Worm (Caenorhabditis elegans): Measurements from ENCODE around the gene C08F8.2.

DNA sequence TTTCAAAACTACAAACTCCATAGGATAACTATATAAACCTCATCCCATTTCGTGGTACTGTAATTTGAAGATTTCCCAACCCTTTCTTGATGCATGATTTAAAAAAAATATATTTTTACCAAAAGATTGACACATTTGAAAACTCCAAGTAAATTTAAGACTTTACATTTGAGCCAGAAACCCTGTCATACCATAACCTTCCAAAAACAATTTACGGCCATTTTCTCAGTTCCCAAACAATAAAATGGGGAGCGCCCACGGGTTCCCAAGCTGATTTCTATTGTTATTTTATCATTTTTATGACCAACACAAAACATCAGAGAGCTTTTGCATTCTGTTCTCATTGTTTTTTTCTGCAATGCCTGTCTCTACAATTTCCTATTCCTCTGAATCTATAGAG is 38.2 kb upstream of the C08F8.2 start, which contains the start of gene clc-9:
- no peak for TF ChIP-seq elt-1 (tag; optimal IDR thresholded peaks at IDR 0.05)
- no peak for TF ChIP-seq jun-1 (tag; optimal IDR thresholded peaks at IDR 0.05)
- TF ChIP-seq aly-2 (tag; optimal IDR thresholded peaks at IDR 0.05): no peak
- TF ChIP-seq lsy-12 (tag; optimal IDR thresholded peaks at IDR 0.05): no peak
